Worm (Caenorhabditis elegans) whole organism, young adult: Measurements from ENCODE around the gene idpc-5.

ENCODE experiments used
- ama-1 ChIP-seq, 3 experiments: fragments of 150-350 bp in 1 of 3; sonication (generic microtip) in 2 of 3; optimal IDR thresholded peaks; 2 replicates each; lab custom pipeline; 2014 to 2018; ENCODE audit warnings: missing biosample characterization in 2 of 3, missing genetic modification characterization in 2 of 3, missing genetic modification reagents in 2 of 3
- dpff-1 ChIP-seq: sonication (generic microtip); optimal IDR thresholded peaks from 2 replicates; lab custom pipeline; 2017; ENCODE audit warnings: mild to moderate bottlenecking, missing genetic modification characterization, missing compliant biosample characterization
- hrde-1 ChIP-seq: sonication (generic microtip); optimal IDR thresholded peaks from 2 replicates; lab custom pipeline; 2016; ENCODE audit warnings: missing genetic modification characterization, mild to moderate bottlenecking, missing compliant biosample characterization, moderate library complexity, missing genotype, missing genetic modification reagents, borderline replicate concordance
- let-607 ChIP-seq, 2 experiments: fragments of 200-800 bp in 1 of 2; sonication (Bioruptor generic) in 1 of 2; sonication (generic microtip) in 1 of 2; optimal IDR thresholded peaks; 2 replicates each; lab custom pipeline; 2016 to 2018; ENCODE audit warnings: mild to moderate bottlenecking in 2 of 2, missing compliant biosample characterization in 2 of 2, missing genetic modification characterization in 2 of 2, moderate library complexity in 2 of 2, missing genotype in 1 of 2
- madf-10 ChIP-seq: sonication (generic microtip); optimal IDR thresholded peaks from 2 replicates; lab custom pipeline; 2016; ENCODE audit warnings: mild to moderate bottlenecking, missing genetic modification characterization, missing compliant biosample characterization
- pha-4 ChIP-seq: fragments of 150-350 bp; sonication (generic microtip); optimal IDR thresholded peaks from 2 replicates; lab custom pipeline; 2014; ENCODE audit warnings: missing biosample characterization, missing genetic modification reagents, missing genetic modification characterization
- snpc-1.1 ChIP-seq: sonication (generic microtip); optimal IDR thresholded peaks from 2 replicates; lab custom pipeline; 2017; ENCODE audit warnings: missing genetic modification characterization, mild to moderate bottlenecking, missing compliant biosample characterization, antibody characterized with exemption, moderate library complexity, missing genotype, missing genetic modification reagents; ENCODE audit not compliant: insufficient read depth
- snpc-4 ChIP-seq, 5 experiments: fragments of 150-350 bp in 1 of 5; sonication (generic microtip) in 4 of 5; optimal IDR thresholded peaks; 2 replicates each; lab custom pipeline; 2014 to 2018; ENCODE audit warnings: missing genetic modification characterization in 5 of 5, missing biosample characterization in 3 of 5, antibody characterized with exemption in 2 of 5, mild to moderate bottlenecking in 2 of 5, missing compliant biosample characterization in 2 of 5, missing genotype in 2 of 5, moderate library complexity in 2 of 5, missing genetic modification reagents in 1 of 5
- sptf-2 ChIP-seq: fragments of 200-800 bp; sonication (Bioruptor generic); optimal IDR thresholded peaks from 2 replicates; lab custom pipeline; 2018; ENCODE audit warnings: mild to moderate bottlenecking, missing genetic modification characterization, missing compliant biosample characterization

DNA sequence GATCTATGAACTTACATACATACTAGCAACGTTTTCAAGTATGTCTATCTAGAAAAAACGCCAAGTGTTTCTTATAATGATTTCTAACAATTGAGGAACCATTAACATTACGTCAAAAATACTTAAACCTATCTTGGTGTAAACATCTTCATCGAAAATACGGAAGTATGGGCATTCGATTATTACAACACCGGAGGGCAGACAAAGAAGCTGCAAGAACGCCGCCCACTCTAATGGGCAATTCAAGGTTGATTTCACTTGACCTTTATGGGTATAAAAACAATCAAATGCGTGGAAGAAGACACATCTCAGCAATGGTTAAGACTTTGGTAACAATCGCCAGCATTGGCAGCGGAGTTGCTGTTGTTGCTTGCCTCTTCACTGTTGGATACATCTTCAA lies 6.9 kb upstream of the idpc-5 start, which contains the start of gene col-146:
- no peak for TF ChIP-seq snpc-1.1
- no peak for TF ChIP-seq hrde-1 (tag; lab: Kevin White, UChicago)
- no peak for TF ChIP-seq ama-1 (optimal IDR thresholded peaks at IDR 0.05; lab: Kevin White, UChicago)
- TF ChIP-seq ama-1 (GFP tag; optimal IDR thresholded peaks at IDR 0.05; lab: Kevin White, UChicago), result no peak
- no peak for TF ChIP-seq let-607 (tag; optimal IDR thresholded peaks at IDR 0.05; lab: Kevin White, UChicago)
- TF ChIP-seq madf-10, result no peak
- no peak for TF ChIP-seq snpc-4 (GFP tag; optimal IDR thresholded peaks at IDR 0.05; lab: Kevin White, UChicago)
- TF ChIP-seq snpc-4 (tag; optimal IDR thresholded peaks at IDR 0.05; lab: Kevin White, UChicago), result no peak
- no peak for TF ChIP-seq pha-4 (tag; lab: Kevin White, UChicago)
- TF ChIP-seq dpff-1 (tag; lab: Kevin White, UChicago), result no peak
- TF ChIP-seq sptf-2 (GFP tag; lab: Kevin White, UChicago), result no peak
